Fruit fly (Drosophila melanogaster) whole organism, embryonic: ENCODE data around the gene Phae1.

Experiments used
- Antp ChIP-seq: fragments of 200-800 bp; sonication (Bioruptor generic); optimal IDR thresholded peaks from 3 replicates; lab custom pipeline; 2016; ENCODE audit warnings: missing biosample characterization, missing genetic modification characterization
- Bdp1 ChIP-seq: fragments of 200-800 bp; sonication (Bioruptor generic); optimal IDR thresholded peaks from 3 replicates; lab custom pipeline; 2016; ENCODE audit warnings: missing biosample characterization, missing genetic modification characterization
- CG12299 ChIP-seq: fragments of 200-800 bp; sonication (Bioruptor generic); optimal IDR thresholded peaks from 2 replicates; lab custom pipeline; 2018; ENCODE audit warnings: missing biosample characterization, mild to moderate bottlenecking, missing genetic modification characterization
- CG13775 ChIP-seq: fragments of 200-800 bp; sonication (Bioruptor generic); optimal IDR thresholded peaks from 3 replicates; lab custom pipeline; 2017; ENCODE audit warnings: missing biosample characterization, mild to moderate bottlenecking, missing genetic modification characterization
- CG13894 ChIP-seq: fragments of 200-800 bp; sonication (Bioruptor generic); optimal IDR thresholded peaks from 3 replicates; lab custom pipeline; 2018; ENCODE audit warnings: missing biosample characterization, mild to moderate bottlenecking, missing genetic modification characterization, moderate library complexity
- CG1647 ChIP-seq: fragments of 200-800 bp; sonication (Bioruptor generic); optimal IDR thresholded peaks from 3 replicates; lab custom pipeline; 2016; ENCODE audit warnings: missing biosample characterization, missing genetic modification characterization
- CG16863 ChIP-seq: fragments of 200-800 bp; sonication (Bioruptor generic); optimal IDR thresholded peaks from 3 replicates; lab custom pipeline; 2016; ENCODE audit warnings: missing biosample characterization, missing genetic modification characterization
- CG17912 ChIP-seq: fragments of 200-800 bp; sonication (Bioruptor generic); optimal IDR thresholded peaks from 2 replicates; lab custom pipeline; 2018; ENCODE audit warnings: missing biosample characterization, mild to moderate bottlenecking, missing genetic modification characterization
- CG5180 ChIP-seq: fragments of 200-800 bp; sonication (Bioruptor generic); optimal IDR thresholded peaks from 3 replicates; lab custom pipeline; 2017; ENCODE audit warnings: missing biosample characterization, missing genetic modification characterization, mild to moderate bottlenecking, moderate library complexity, missing genetic modification reagents
- CG6272 ChIP-seq: fragments of 200-800 bp; sonication (Bioruptor generic); IDR thresholded peaks from 2 replicates; pipeline ENCODE4 v1.3.6; 2022; ENCODE audit warnings: missing biosample characterization, missing genetic modification characterization
- CG6765 ChIP-seq: fragments of 200-800 bp; sonication (Bioruptor generic); optimal IDR thresholded peaks from 3 replicates; lab custom pipeline; 2017; ENCODE audit warnings: missing biosample characterization, mild to moderate bottlenecking, missing genetic modification characterization
- CG7928 ChIP-seq: fragments of 200-800 bp; sonication (Bioruptor generic); optimal IDR thresholded peaks from 2 replicates; lab custom pipeline; 2017; ENCODE audit warnings: missing biosample characterization, mild to moderate bottlenecking, missing genetic modification characterization
- CG8924 ChIP-seq: fragments of 200-800 bp; optimal IDR thresholded peaks from 3 replicates; lab custom pipeline; 2019; ENCODE audit warnings: missing biosample characterization, mild to moderate bottlenecking, missing genetic modification characterization, moderate library complexity
- CG9817 ChIP-seq: fragments of 200-800 bp; sonication (Bioruptor generic); optimal IDR thresholded peaks from 2 replicates; lab custom pipeline; 2018; ENCODE audit warnings: missing biosample characterization, mild to moderate bottlenecking, missing genetic modification characterization, moderate library complexity
- CHES-1-like ChIP-seq: fragments of 200-800 bp; sonication (Bioruptor generic); optimal IDR thresholded peaks from 2 replicates; lab custom pipeline; 2016; ENCODE audit warnings: missing biosample characterization, missing genetic modification characterization
- CoRest ChIP-seq: fragments of 200-800 bp; sonication (Bioruptor generic); optimal IDR thresholded peaks from 3 replicates; lab custom pipeline; 2018; ENCODE audit warnings: missing biosample characterization, mild to moderate bottlenecking, missing genetic modification characterization, moderate library complexity
- Dfd ChIP-seq, 2 experiments: fragments of >200 bp; optimal IDR thresholded peaks; 2 replicates each; lab custom pipeline; 2017; ENCODE audit warnings: missing biosample characterization in 2 of 2, missing genetic modification characterization in 2 of 2
- Dp ChIP-seq: fragments of 200-800 bp; sonication (Bioruptor generic); optimal IDR thresholded peaks from 2 replicates; lab custom pipeline; 2018; ENCODE audit warnings: missing biosample characterization, mild to moderate bottlenecking, missing genetic modification characterization, moderate library complexity
- Eip74EF ChIP-seq, 2 experiments: fragments of 200-800 bp in 1 of 2; fragments of >200 bp in 1 of 2; sonication (Bioruptor generic) in 1 of 2; optimal IDR thresholded peaks; 2 replicates each; lab custom pipeline; 2017 to 2019; ENCODE audit warnings: missing biosample characterization in 2 of 2, missing genetic modification characterization in 2 of 2, mild to moderate bottlenecking in 1 of 2, moderate library complexity in 1 of 2
- Ets65A ChIP-seq: fragments of 200-800 bp; sonication (Bioruptor generic); peaks from one replicate; lab custom pipeline; 2016; ENCODE audit warnings: missing biosample characterization, missing genetic modification characterization
- Kr ChIP-seq: fragments of 200-800 bp; sonication (Bioruptor generic); optimal IDR thresholded peaks from 2 replicates; lab custom pipeline; 2017; ENCODE audit warnings: missing biosample characterization, mild to moderate bottlenecking, missing genetic modification characterization
- NC2β ChIP-seq: fragments of 200-800 bp; sonication (Bioruptor generic); optimal IDR thresholded peaks from 2 replicates; lab custom pipeline; 2016; ENCODE audit warnings: missing biosample characterization, missing genetic modification characterization
- PHDP ChIP-seq: fragments of 200-800 bp; sonication (Bioruptor generic); optimal IDR thresholded peaks from 3 replicates; lab custom pipeline; 2018; ENCODE audit warnings: missing biosample characterization, mild to moderate bottlenecking, missing genetic modification characterization, moderate library complexity
- Side ChIP-seq: fragments of 200-800 bp; sonication (Bioruptor generic); optimal IDR thresholded peaks from 2 replicates; lab custom pipeline; 2016; ENCODE audit warnings: missing biosample characterization, missing genetic modification characterization
- Six4 ChIP-seq: fragments of 200-800 bp; sonication (Bioruptor generic); optimal IDR thresholded peaks from 2 replicates; lab custom pipeline; 2016; ENCODE audit warnings: missing biosample characterization, missing genetic modification characterization
- ac ChIP-seq: fragments of 200-800 bp; sonication (Bioruptor generic); optimal IDR thresholded peaks from 3 replicates; lab custom pipeline; 2017; ENCODE audit warnings: missing biosample characterization, mild to moderate bottlenecking, missing genetic modification characterization
- al ChIP-seq: fragments of 200-800 bp; sonication (Bioruptor generic); IDR thresholded peaks from 2 replicates; pipeline ENCODE4 v1.3.6; 2022; ENCODE audit warnings: missing biosample characterization, missing genetic modification characterization
- ara ChIP-seq: fragments of 200-800 bp; sonication (Bioruptor generic); IDR thresholded peaks from 2 replicates; pipeline ENCODE4 v1.3.6; 2022; ENCODE audit warnings: missing biosample characterization, missing genetic modification characterization
- caup ChIP-seq: fragments of 200-800 bp; sonication (Bioruptor generic); optimal IDR thresholded peaks from 3 replicates; lab custom pipeline; 2017; ENCODE audit warnings: missing biosample characterization, mild to moderate bottlenecking, missing genetic modification characterization, moderate library complexity; ENCODE audit not compliant: severe bottlenecking
- chinmo ChIP-seq: fragments of 200-800 bp; sonication (Bioruptor generic); IDR thresholded peaks from 4 replicates; pipeline ENCODE4 v1.3.6; 2022; ENCODE audit warnings: missing biosample characterization, missing genetic modification characterization; ENCODE audit not compliant: partially characterized antibody
- chm ChIP-seq: fragments of 200-800 bp; sonication (Bioruptor generic); IDR thresholded peaks from 2 replicates; pipeline ENCODE4 v1.3.6; 2022; ENCODE audit warnings: missing biosample characterization, missing genetic modification characterization
- corto ChIP-seq: fragments of 200-800 bp; sonication (Bioruptor generic); optimal IDR thresholded peaks from 2 replicates; lab custom pipeline; 2016; ENCODE audit warnings: missing biosample characterization, mild to moderate bottlenecking, missing genetic modification characterization, moderate library complexity
- da ChIP-seq: fragments of 200-800 bp; sonication (Bioruptor generic); optimal IDR thresholded peaks from 2 replicates; lab custom pipeline; 2016; ENCODE audit warnings: missing biosample characterization, missing genetic modification characterization
- dpn ChIP-seq, 2 experiments: fragments of 200-800 bp; sonication (Bioruptor generic); optimal IDR thresholded peaks; 3 replicates each; lab custom pipeline; 2016; ENCODE audit warnings: missing biosample characterization in 2 of 2, missing genetic modification characterization in 2 of 2
- fd3F ChIP-seq: fragments of 200-800 bp; sonication (Bioruptor generic); optimal IDR thresholded peaks from 2 replicates; lab custom pipeline; 2018; ENCODE audit warnings: missing biosample characterization, mild to moderate bottlenecking, missing genetic modification characterization, moderate library complexity
- fru ChIP-seq: fragments of >200 bp; optimal IDR thresholded peaks from 2 replicates; lab custom pipeline; 2017
- gcm2 ChIP-seq: fragments of 200-800 bp; sonication (Bioruptor generic); optimal IDR thresholded peaks from 2 replicates; lab custom pipeline; 2016; ENCODE audit warnings: missing biosample characterization, missing genetic modification characterization
- gem ChIP-seq: fragments of 200-800 bp; sonication (Bioruptor generic); optimal IDR thresholded peaks from 2 replicates; lab custom pipeline; 2019; ENCODE audit warnings: missing biosample characterization, mild to moderate bottlenecking, missing genetic modification characterization, moderate library complexity
- jigr1 ChIP-seq: fragments of 200-800 bp; sonication (Bioruptor generic); IDR thresholded peaks from 3 replicates; pipeline ENCODE4 v1.3.6; 2022; ENCODE audit warnings: missing biosample characterization, missing genetic modification characterization
- lov ChIP-seq, 2 experiments: fragments of 200-800 bp in 1 of 2; fragments of >200 bp in 1 of 2; sonication (Bioruptor generic) in 1 of 2; IDR thresholded peaks in 1 of 2; optimal IDR thresholded peaks in 1 of 2; 2 replicates in 1 of 2; 3 replicates in 1 of 2; pipeline versions ENCODE4 v1.3.6 to Lab custom; 2017 to 2022; ENCODE audit warnings: missing biosample characterization in 1 of 2, missing genetic modification characterization in 1 of 2
- mirr ChIP-seq: fragments of 200-800 bp; sonication (Bioruptor generic); optimal IDR thresholded peaks from 3 replicates; lab custom pipeline; 2018; ENCODE audit warnings: missing biosample characterization, mild to moderate bottlenecking, missing genetic modification characterization
- nerfin-2 ChIP-seq: fragments of 200-800 bp; sonication (Bioruptor generic); IDR thresholded peaks from 2 replicates; pipeline ENCODE4 v1.3.6; 2022; ENCODE audit warnings: missing biosample characterization, missing genetic modification characterization; ENCODE audit not compliant: partially characterized antibody
- nmo ChIP-seq: fragments of 200-800 bp; sonication (Bioruptor generic); optimal IDR thresholded peaks from 2 replicates; lab custom pipeline; 2018; ENCODE audit warnings: missing biosample characterization, mild to moderate bottlenecking, missing genetic modification characterization, moderate library complexity
- nom ChIP-seq: fragments of 200-800 bp; sonication (Bioruptor generic); optimal IDR thresholded peaks from 2 replicates; lab custom pipeline; 2017; ENCODE audit warnings: missing biosample characterization, missing genetic modification characterization, mild to moderate bottlenecking, moderate library complexity, missing genetic modification reagents
- sna ChIP-seq: fragments of 200-800 bp; sonication (Bioruptor generic); IDR thresholded peaks from 2 replicates; pipeline ENCODE4 v1.3.6; 2022; ENCODE audit warnings: missing biosample characterization, missing genetic modification characterization; ENCODE audit not compliant: partially characterized antibody
- ssp ChIP-seq: fragments of 200-800 bp; sonication (Bioruptor generic); IDR thresholded peaks from 2 replicates; pipeline ENCODE4 v1.3.6; 2022; ENCODE audit warnings: missing biosample characterization, missing genetic modification characterization
- unpg ChIP-seq: fragments of 200-800 bp; sonication (Bioruptor generic); optimal IDR thresholded peaks from 3 replicates; lab custom pipeline; 2018; ENCODE audit warnings: missing biosample characterization, mild to moderate bottlenecking, missing genetic modification characterization, moderate library complexity

Gene Phae1

dm6 chr2L:12103231-12104210 is 5.7 kb upstream of the Phae1 start, which contains the start of the genes Patsas and ThrRS (continued):
- TF ChIP-seq PHDP = peak; percentile 87
- peak; percentile 75 for TF ChIP-seq Dp (GFP tag; lab: Kevin White, UChicago)
- TF ChIP-seq unpg (GFP tag; lab: Kevin White, UChicago) = peak; percentile 91
- TF ChIP-seq mirr (GFP tag; lab: Kevin White, UChicago) = no peak
- TF ChIP-seq da (GFP tag; lab: Kevin White, UChicago) = no peak
- peak; percentile 85 for TF ChIP-seq fd3F (GFP tag; lab: Kevin White, UChicago)
- no peak for TF ChIP-seq Kr (GFP tag; lab: Kevin White, UChicago)
- TF ChIP-seq nmo (GFP tag; lab: Kevin White, UChicago) = peak; percentile 94
- TF ChIP-seq Eip74EF (GFP tag; optimal IDR thresholded peaks at IDR 0.05; lab: Kevin White, UChicago) = no peak
- peak in 1 of 2 experiments; percentile 39 for TF ChIP-seq Dfd (GFP tag; optimal IDR thresholded peaks at IDR 0.05; lab: Kevin White, UChicago)
- peak; percentile 55 for TF ChIP-seq CHES-1-like
- peak; percentile 59 for TF ChIP-seq Bdp1 (GFP tag; lab: Kevin White, UChicago)
- TF ChIP-seq nom (GFP tag; lab: Kevin White, UChicago) = peak; percentile 14
- TF ChIP-seq ssp (GFP tag; lab: Robert Waterston, UW) = peak; percentile 97
- peak; percentile 87 for TF ChIP-seq al (GFP tag; lab: Robert Waterston, UW)
- peak; percentile 31 for TF ChIP-seq CG17912 (GFP tag; lab: Kevin White, UChicago)
- TF ChIP-seq dpn (GFP tag; optimal IDR thresholded peaks at IDR 0.05; lab: Kevin White, UChicago) = peak; percentile 71 to 90
- TF ChIP-seq CG7928 = peak; percentile 65
- no peak for TF ChIP-seq ac (GFP tag; lab: Kevin White, UChicago)
- TF ChIP-seq CG6272 (GFP tag; lab: Robert Waterston, UW) = peak; percentile 85
- peak; percentile 46 for TF ChIP-seq CG1647
- peak; percentile 6 for TF ChIP-seq gcm2 (GFP tag; lab: Kevin White, UChicago)
- peak; percentile 78; the same call in 1 of the 2 replicates for TF ChIP-seq ara (GFP tag; lab: Robert Waterston, UW)
- peak; percentile 93 for TF ChIP-seq CG9817 (tag; lab: Kevin White, UChicago)
- TF ChIP-seq CG6765 = peak; percentile 43
- TF ChIP-seq Ets65A (GFP tag; lab: Kevin White, UChicago) = peak; percentile 99
- peak; percentile 49 for TF ChIP-seq Side (GFP tag; lab: Kevin White, UChicago)
- TF ChIP-seq chinmo (GFP tag; lab: Robert Waterston, UW) = no peak
- peak; percentile 57; the same call in 1 of the 2 replicates for TF ChIP-seq chm (GFP tag; lab: Robert Waterston, UW)
- peak; percentile 67 for TF ChIP-seq Antp (GFP tag; lab: Kevin White, UChicago)
- peak; percentile 79 for TF ChIP-seq CG12299 (tag; lab: Kevin White, UChicago)
- TF ChIP-seq NC2β (GFP tag; lab: Kevin White, UChicago) = peak; percentile 67
- TF ChIP-seq CG8924 = peak; percentile 86
- peak; percentile 80 for TF ChIP-seq jigr1 (GFP tag; lab: Robert Waterston, UW)
- TF ChIP-seq fru (lab: Kevin White, UChicago) = no peak
- TF ChIP-seq CG5180 (GFP tag; lab: Kevin White, UChicago) = no peak
- peak; percentile 94 for TF ChIP-seq gem (tag; lab: Kevin White, UChicago)
- TF ChIP-seq sna = no peak
- no peak for TF ChIP-seq lov (optimal IDR thresholded peaks at IDR 0.05; lab: Kevin White, UChicago)
- TF ChIP-seq lov (GFP tag; IDR thresholded peaks at IDR 0.05; lab: Robert Waterston, UW) = 0 out of 3 replicates have a peak, but pooled peaks have one; percentile 15
- TF ChIP-seq corto = no peak
- TF ChIP-seq CG13775 (GFP tag; lab: Kevin White, UChicago) = peak; percentile 86
- TF ChIP-seq caup (GFP tag; lab: Kevin White, UChicago) = peak; percentile 86
- no peak for TF ChIP-seq nerfin-2 (GFP tag; lab: Robert Waterston, UW)
- peak; percentile 95 for TF ChIP-seq CoRest (tag; lab: Kevin White, UChicago)
- peak; percentile 55 for TF ChIP-seq CG16863 (GFP tag; lab: Kevin White, UChicago)
- peak; percentile 73 for TF ChIP-seq Six4 (GFP tag; lab: Kevin White, UChicago)
- TF ChIP-seq CG13894 (tag; lab: Kevin White, UChicago) = peak; percentile 85
